Worm (Caenorhabditis elegans): Measurements from ENCODE around the gene clec-182.

clec-182 gene

DNA sequence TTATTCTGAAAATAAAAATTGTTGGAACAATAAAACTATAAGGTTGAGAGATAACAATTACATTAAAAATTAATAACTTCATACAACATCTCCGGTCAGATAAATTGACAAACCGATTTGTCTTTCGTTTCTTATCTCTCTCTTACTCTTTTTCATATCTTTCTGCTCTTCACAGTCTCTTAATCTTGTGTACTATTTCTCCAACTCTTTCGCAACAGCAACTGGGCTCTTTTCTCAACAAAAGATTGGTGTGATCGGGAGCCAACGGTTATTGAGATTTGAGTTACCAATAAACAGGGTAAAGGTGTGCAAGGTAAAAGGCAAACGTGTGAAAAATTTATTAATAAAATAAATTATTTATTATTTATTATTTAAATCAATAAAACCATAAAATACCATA, 11.5 kb downstream of the clec-182 start, which contains the start of gene C33D9.8:
Gene C33D9.8 (minus strand): TSS at position 99 of the 400 bp plus-strand sequence.
- peak; percentile 6 for TF ChIP-seq unc-55 (GFP tag; optimal IDR thresholded peaks at IDR 0.05)
- TF ChIP-seq fax-1 (tag; optimal IDR thresholded peaks at IDR 0.05) = no peak
- TF ChIP-seq ceh-9 (tag; optimal IDR thresholded peaks at IDR 0.05) = no peak
- no peak for TF ChIP-seq ceh-45 (GFP tag; IDR thresholded peaks at IDR 0.05)
- no peak for TF ChIP-seq hlh-15 (tag; optimal IDR thresholded peaks at IDR 0.05)
- TF ChIP-seq F13H6.1 (tag; optimal IDR thresholded peaks at IDR 0.05) = no peak
- no peak for TF ChIP-seq Y22D7AL.16 (tag; optimal IDR thresholded peaks at IDR 0.05)
- TF ChIP-seq pha-4 (tag; optimal IDR thresholded peaks at IDR 0.05) = no peak

DNA sequence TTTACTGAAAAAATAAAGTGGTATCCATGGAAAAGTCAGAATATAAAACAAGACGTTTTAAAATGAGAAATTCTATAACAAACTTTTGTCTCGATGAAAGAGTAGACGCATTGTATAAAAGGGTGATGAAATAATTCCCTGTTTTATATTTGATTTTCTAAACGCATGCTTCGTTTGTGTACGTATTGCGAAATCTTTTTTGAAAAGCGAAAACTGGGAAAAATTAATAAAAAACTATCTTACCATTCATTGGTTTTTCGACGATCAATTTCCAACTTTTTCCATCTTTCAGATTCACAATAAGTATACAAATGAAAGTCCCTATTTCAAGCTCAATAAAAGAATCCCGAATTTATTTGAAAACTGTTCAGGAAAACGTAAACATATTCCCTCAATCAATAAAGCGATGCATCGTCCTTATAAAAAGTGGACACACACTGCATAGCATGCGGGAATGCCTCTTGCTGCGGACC, 13.3 kb downstream of the clec-182 start, which contains the start of gene C33D9.13:
Gene C33D9.13 (minus strand): TSS at position 423 of the 473 bp plus-strand sequence.
- TF ChIP-seq ceh-48 (tag; optimal IDR thresholded peaks at IDR 0.05) = peak; percentile 33
- TF ChIP-seq ceh-24 (tag; optimal IDR thresholded peaks at IDR 0.05) = no peak

DNA sequence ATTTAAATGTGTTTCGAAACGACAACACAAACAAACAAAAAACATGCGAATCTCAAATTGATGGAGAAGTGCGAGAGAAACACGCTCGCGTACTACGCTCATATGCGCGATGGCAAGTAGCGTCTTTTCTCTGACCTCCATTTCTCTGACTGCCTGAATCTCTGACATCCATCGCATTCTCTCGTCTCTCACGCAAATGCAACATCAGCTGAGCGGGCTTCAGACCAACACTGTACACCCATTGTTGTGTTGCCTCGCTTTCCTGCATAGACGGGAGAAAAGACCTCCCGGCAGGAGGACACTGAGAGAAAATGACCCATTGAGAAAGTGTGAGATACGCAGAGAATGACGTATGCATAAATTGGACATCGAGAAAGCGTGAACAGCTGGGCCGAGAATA, 16.0 kb downstream of the clec-182 start:
- TF ChIP-seq fax-1 (tag; optimal IDR thresholded peaks at IDR 0.05) = peak; percentile 27
- peak; percentile 81 for TF ChIP-seq pros-1 (tag; optimal IDR thresholded peaks at IDR 0.05)
- peak; percentile 35 for TF ChIP-seq ceh-6 (GFP tag; optimal IDR thresholded peaks at IDR 0.05)
- TF ChIP-seq ceh-22 (tag; optimal IDR thresholded peaks at IDR 0.05) = peak; percentile 73
- TF ChIP-seq ceh-2 (tag; optimal IDR thresholded peaks at IDR 0.05) = peak; percentile 75
- TF ChIP-seq eyg-1 (tag; optimal IDR thresholded peaks at IDR 0.05) = no peak
- TF ChIP-seq hlh-6 (tag; optimal IDR thresholded peaks at IDR 0.05) = no peak
- no peak for TF ChIP-seq hlh-13 (GFP tag; optimal IDR thresholded peaks at IDR 0.05)
- TF ChIP-seq ceh-24 (tag; optimal IDR thresholded peaks at IDR 0.05) = no peak
- TF ChIP-seq pag-3 (tag; optimal IDR thresholded peaks at IDR 0.05; ENCODE audit: borderline replicate concordance) = no peak
- TF ChIP-seq nhr-232 (tag; optimal IDR thresholded peaks at IDR 0.05) = no peak
- TF ChIP-seq sox-2 (GFP tag; IDR thresholded peaks at IDR 0.05) = peak; percentile 82
- peak; percentile 91 for TF ChIP-seq nfya-1 (tag; optimal IDR thresholded peaks at IDR 0.05)
- TF ChIP-seq unc-55 (GFP tag; optimal IDR thresholded peaks at IDR 0.05) = peak; percentile 92
- no peak for TF ChIP-seq tbx-7 (tag; optimal IDR thresholded peaks at IDR 0.05)
- peak; percentile 68 for TF ChIP-seq F13H6.1 (tag; optimal IDR thresholded peaks at IDR 0.05)
- no peak for TF ChIP-seq ceh-48 (tag; optimal IDR thresholded peaks at IDR 0.05)
- no peak for TF ChIP-seq zip-5 (tag; optimal IDR thresholded peaks at IDR 0.05)
- TF ChIP-seq ceh-9 (tag; optimal IDR thresholded peaks at IDR 0.05) = no peak
- no peak for TF ChIP-seq ceh-45 (GFP tag; IDR thresholded peaks at IDR 0.05)
- TF ChIP-seq ref-2 (tag; optimal IDR thresholded peaks at IDR 0.05) = peak; percentile 97
- TF ChIP-seq K02D7.2 (tag; optimal IDR thresholded peaks at IDR 0.05) = no peak
- TF ChIP-seq ztf-16 (tag; optimal IDR thresholded peaks at IDR 0.05) = peak; percentile 19
- no peak for TF ChIP-seq sox-4 (tag; optimal IDR thresholded peaks at IDR 0.05)
- peak; percentile 44 for TF ChIP-seq elt-2 (tag; optimal IDR thresholded peaks at IDR 0.05)
- TF ChIP-seq ceh-30 (tag; optimal IDR thresholded peaks at IDR 0.05) = peak; percentile 32
- peak; percentile 94 for TF ChIP-seq ceh-31 (tag; optimal IDR thresholded peaks at IDR 0.05)
- peak; percentile 38 for TF ChIP-seq ets-4 (tag; optimal IDR thresholded peaks at IDR 0.05)
- peak; percentile 66 for TF ChIP-seq dve-1 (tag; optimal IDR thresholded peaks at IDR 0.05)
- peak; percentile 68 for TF ChIP-seq hlh-8 (tag; optimal IDR thresholded peaks at IDR 0.05)
- TF ChIP-seq nhr-11 (tag; optimal IDR thresholded peaks at IDR 0.05) = no peak
- TF ChIP-seq che-1 (tag; optimal IDR thresholded peaks at IDR 0.05) = peak; percentile 36
- peak; percentile 17 for TF ChIP-seq unc-86 (tag; optimal IDR thresholded peaks at IDR 0.05)
- peak; percentile 0 for TF ChIP-seq madf-2 (tag; optimal IDR thresholded peaks at IDR 0.05)
- TF ChIP-seq unc-3 (GFP tag; conservative IDR thresholded peaks at IDR 0.05) = no peak
- peak; percentile 41 for TF ChIP-seq unc-3 (tag; optimal IDR thresholded peaks at IDR 0.05)
- TF ChIP-seq fkh-6 (tag; optimal IDR thresholded peaks at IDR 0.05) = no peak
- TF ChIP-seq hlh-30 (tag; optimal IDR thresholded peaks at IDR 0.05; ENCODE audit: insufficient read depth) = peak; percentile 91
- TF ChIP-seq mec-3 (tag; optimal IDR thresholded peaks at IDR 0.05; ENCODE audit: borderline replicate concordance) = no peak
- TF ChIP-seq pha-2 (tag; optimal IDR thresholded peaks at IDR 0.05) = no peak
- no peak for TF ChIP-seq fkh-10 (GFP tag; optimal IDR thresholded peaks at IDR 0.05)
- peak; percentile 47 for TF ChIP-seq syd-9 (tag; optimal IDR thresholded peaks at IDR 0.05)
- no peak for TF ChIP-seq ama-1 (optimal IDR thresholded peaks at IDR 0.05)
- peak; percentile 79 for TF ChIP-seq rnt-1 (tag; optimal IDR thresholded peaks at IDR 0.05)
- peak; percentile 2 for TF ChIP-seq T23F11.4 (GFP tag; optimal IDR thresholded peaks at IDR 0.05)
